Worm (Caenorhabditis elegans) whole organism, L2 larva: ENCODE data around the gene abu-13.
A peak's percentile ranks its signal among the peaks of the same experiment; 100 is the strongest.

Experiments
- C34F6.9 ChIP-seq: fragments of 150-350 bp; optimal IDR thresholded peaks from 2 replicates; lab custom pipeline; 2014; ENCODE audit warnings: missing biosample characterization, missing genetic modification characterization
- F13H6.1 ChIP-seq: sonication (generic microtip); optimal IDR thresholded peaks from 2 replicates; lab custom pipeline; 2016; ENCODE audit warnings: missing genetic modification characterization, missing compliant biosample characterization
- Y55F3AM.14 ChIP-seq: fragments of 200-800 bp; sonication (Bioruptor generic); optimal IDR thresholded peaks from 2 replicates; lab custom pipeline; 2018; ENCODE audit warnings: mild to moderate bottlenecking, missing genetic modification characterization, missing compliant biosample characterization
- ZK546.5 ChIP-seq: sonication (generic microtip); optimal IDR thresholded peaks from 2 replicates; lab custom pipeline; 2017; ENCODE audit warnings: missing biosample characterization, missing genetic modification characterization
- alr-1 ChIP-seq: fragments of 150-350 bp; optimal IDR thresholded peaks from 2 replicates; lab custom pipeline; 2014; ENCODE audit warnings: missing biosample characterization, missing genetic modification characterization
- ama-1 ChIP-seq: fragments of 150-350 bp; optimal IDR thresholded peaks from 2 replicates; lab custom pipeline; 2018; ENCODE audit warnings: inconsistent platforms
- blmp-1 ChIP-seq: sonication (generic microtip); optimal IDR thresholded peaks from 2 replicates; lab custom pipeline; 2017; ENCODE audit warnings: missing genetic modification characterization, mild to moderate bottlenecking, missing compliant biosample characterization, antibody characterized with exemption, moderate library complexity; ENCODE audit not compliant: insufficient read depth
- ceh-16 ChIP-seq: fragments of 150-350 bp; optimal IDR thresholded peaks from 2 replicates; lab custom pipeline; 2014; ENCODE audit warnings: missing biosample characterization, missing genetic modification characterization
- ceh-82 ChIP-seq: fragments of 150-350 bp; optimal IDR thresholded peaks from 2 replicates; lab custom pipeline; 2014; ENCODE audit warnings: missing biosample characterization, missing genetic modification characterization
- crh-2 ChIP-seq: sonication (generic microtip); optimal IDR thresholded peaks from 2 replicates; lab custom pipeline; 2017; ENCODE audit warnings: missing biosample characterization, missing genetic modification characterization
- dmd-4 ChIP-seq: sonication (generic microtip); optimal IDR thresholded peaks from 2 replicates; lab custom pipeline; 2017; ENCODE audit warnings: missing biosample characterization, missing genetic modification characterization
- egl-27 ChIP-seq: sonication (generic microtip); optimal IDR thresholded peaks from 3 replicates; lab custom pipeline; 2017; ENCODE audit warnings: missing biosample characterization, missing genetic modification reagents, missing genetic modification characterization
- elt-1 ChIP-seq: fragments of 150-350 bp; optimal IDR thresholded peaks from 2 replicates; lab custom pipeline; 2014; ENCODE audit warnings: missing biosample characterization, missing genetic modification characterization
- elt-3 ChIP-seq: sonication (generic microtip); optimal IDR thresholded peaks from 2 replicates; lab custom pipeline; 2017; ENCODE audit warnings: missing biosample characterization, missing genetic modification characterization
- fos-1 ChIP-seq: fragments of 150-350 bp; optimal IDR thresholded peaks from 2 replicates; lab custom pipeline; 2014; ENCODE audit warnings: missing biosample characterization, missing genetic modification characterization
- gmeb-1 ChIP-seq: fragments of 150-350 bp; optimal IDR thresholded peaks from 2 replicates; lab custom pipeline; 2014; ENCODE audit warnings: missing biosample characterization, missing genetic modification characterization
- lin-11 ChIP-seq: fragments of 150-350 bp; sonication (generic microtip); optimal IDR thresholded peaks from 2 replicates; lab custom pipeline; 2014; ENCODE audit warnings: missing biosample characterization, missing genetic modification characterization, inconsistent platforms, mixed read lengths
- lin-13 ChIP-seq: fragments of 150-350 bp; optimal IDR thresholded peaks from 2 replicates; lab custom pipeline; 2014; ENCODE audit warnings: missing biosample characterization, missing genetic modification reagents, missing genetic modification characterization
- lin-39 ChIP-seq: fragments of 150-350 bp; optimal IDR thresholded peaks from 2 replicates; lab custom pipeline; 2014; ENCODE audit warnings: missing biosample characterization, missing genetic modification reagents, missing genetic modification characterization
- lsy-2 ChIP-seq, 2 experiments: fragments of 150-350 bp in 1 of 2; sonication (generic microtip) in 1 of 2; optimal IDR thresholded peaks; 2 replicates each; lab custom pipeline; 2014 to 2017; ENCODE audit warnings: missing biosample characterization in 2 of 2, missing genetic modification characterization in 2 of 2
- mab-5 ChIP-seq: fragments of 150-350 bp; optimal IDR thresholded peaks from 2 replicates; lab custom pipeline; 2014; ENCODE audit warnings: missing biosample characterization, missing genetic modification characterization
- nhr-10 ChIP-seq: sonication (generic microtip); optimal IDR thresholded peaks from 2 replicates; lab custom pipeline; 2017; ENCODE audit warnings: missing biosample characterization, missing genetic modification characterization
- nhr-11 ChIP-seq: fragments of 150-350 bp; optimal IDR thresholded peaks from 2 replicates; lab custom pipeline; 2014; ENCODE audit warnings: missing biosample characterization, missing genetic modification characterization
- nhr-12 ChIP-seq: fragments of 150-350 bp; optimal IDR thresholded peaks from 2 replicates; lab custom pipeline; 2014; ENCODE audit warnings: missing biosample characterization, missing genetic modification characterization
- nhr-129 ChIP-seq: fragments of 150-350 bp; optimal IDR thresholded peaks from 2 replicates; lab custom pipeline; 2014; ENCODE audit warnings: missing biosample characterization, missing genetic modification characterization
- nhr-21 ChIP-seq: fragments of 150-350 bp; optimal IDR thresholded peaks from 2 replicates; lab custom pipeline; 2014; ENCODE audit warnings: missing biosample characterization, missing genetic modification characterization
- nhr-23 ChIP-seq: fragments of 150-350 bp; optimal IDR thresholded peaks from 2 replicates; lab custom pipeline; 2014; ENCODE audit warnings: missing biosample characterization, missing genetic modification reagents, missing genetic modification characterization
- nhr-237 ChIP-seq: fragments of 150-350 bp; optimal IDR thresholded peaks from 2 replicates; lab custom pipeline; 2014; ENCODE audit warnings: missing biosample characterization, missing genetic modification characterization
- nhr-6 ChIP-seq: fragments of 150-350 bp; optimal IDR thresholded peaks from 2 replicates; lab custom pipeline; 2014; ENCODE audit warnings: missing biosample characterization, missing genetic modification characterization
- peb-1 ChIP-seq: fragments of 150-350 bp; optimal IDR thresholded peaks from 2 replicates; lab custom pipeline; 2014; ENCODE audit warnings: missing biosample characterization, missing genetic modification characterization
- sem-4 ChIP-seq: fragments of 150-350 bp; optimal IDR thresholded peaks from 2 replicates; lab custom pipeline; 2014; ENCODE audit warnings: missing biosample characterization, missing genetic modification reagents, missing genetic modification characterization
- sma-3 ChIP-seq: sonication (generic microtip); optimal IDR thresholded peaks from 2 replicates; lab custom pipeline; 2016; ENCODE audit warnings: missing genetic modification reagents, missing genetic modification characterization, missing compliant biosample characterization
- sma-9 ChIP-seq, 2 experiments: fragments of 150-350 bp in 1 of 2; sonication (generic microtip) in 1 of 2; optimal IDR thresholded peaks; 2 replicates each; lab custom pipeline; 2014 to 2016; ENCODE audit warnings: missing genetic modification characterization in 2 of 2, mild to moderate bottlenecking in 1 of 2, missing biosample characterization in 1 of 2, missing compliant biosample characterization in 1 of 2, missing genetic modification reagents in 1 of 2, moderate library complexity in 1 of 2
- snpc-4 ChIP-seq: fragments of 150-350 bp; optimal IDR thresholded peaks from 2 replicates; lab custom pipeline; 2014; ENCODE audit warnings: missing biosample characterization, missing genetic modification characterization
- unc-55 ChIP-seq: fragments of 150-350 bp; sonication (generic microtip); optimal IDR thresholded peaks from 3 replicates; lab custom pipeline; 2014; ENCODE audit warnings: missing biosample characterization, missing genetic modification reagents, missing genetic modification characterization
- unc-62 ChIP-seq: fragments of 150-350 bp; optimal IDR thresholded peaks from 2 replicates; lab custom pipeline; 2014; ENCODE audit warnings: missing biosample characterization, missing genetic modification reagents, missing genetic modification characterization
- ztf-1 ChIP-seq: fragments of 200-800 bp; sonication (Bioruptor generic); conservative IDR thresholded peaks from 2 replicates; pipeline ENCODE4 v1.3.6; 2022; ENCODE audit warnings: missing genetic modification characterization, missing compliant biosample characterization
- ztf-11 ChIP-seq: sonication (generic microtip); optimal IDR thresholded peaks from 2 replicates; lab custom pipeline; 2017; ENCODE audit warnings: missing biosample characterization, missing genetic modification characterization
- ztf-4 ChIP-seq: fragments of 150-350 bp; optimal IDR thresholded peaks from 2 replicates; lab custom pipeline; 2014; ENCODE audit warnings: missing biosample characterization, missing genetic modification characterization

abu-13 gene

ce11 chrIII:6931896-6932295 lies 13.8 kb downstream of the abu-13 start, which contains the start of gene byn-1:
byn-1 (plus strand) TSS chrIII:6932001.
- TF ChIP-seq nhr-6 (no peak), nhr-12 (tag; lab: Kevin White, UChicago) (no peak), Y55F3AM.14 (no peak), unc-62 (GFP tag; lab: Kevin White, UChicago) (no peak), lin-11 (tag; lab: Kevin White, UChicago) (no peak), nhr-10 (no peak), alr-1 (tag; lab: Kevin White, UChicago) (no peak), nhr-21 (tag; lab: Kevin White, UChicago) (no peak), sma-3 (GFP tag; lab: Kevin White, UChicago) (no peak), elt-1 (tag; lab: Kevin White, UChicago) (no peak), snpc-4 (tag; lab: Kevin White, UChicago) (no peak), ceh-16 (tag; lab: Kevin White, UChicago) (no peak), gmeb-1 (tag; lab: Kevin White, UChicago) (no peak)

- TF ChIP-seq nhr-23 (tag; lab: Kevin White, UChicago) (no peak), unc-55 (GFP tag; lab: Kevin White, UChicago) (peak; percentile 70), nhr-21 (tag; lab: Kevin White, UChicago) (peak; percentile 0), nhr-129 (peak; percentile 52), ZK546.5 (tag; lab: Kevin White, UChicago) (no peak), ama-1 (lab: Kevin White, UChicago) (no peak), snpc-4 (tag; lab: Kevin White, UChicago) (no peak), fos-1 (tag; lab: Kevin White, UChicago) (peak; percentile 24), ztf-1 (GFP tag; lab: Robert Waterston, UW) (no peak), C34F6.9 (tag; lab: Kevin White, UChicago) (peak; percentile 72), sem-4 (tag; lab: Kevin White, UChicago) (peak; percentile 0), elt-3 (tag; lab: Kevin White, UChicago) (no peak), ztf-4 (tag; lab: Kevin White, UChicago) (no peak), nhr-10 (no peak), lin-39 (tag; lab: Kevin White, UChicago) (no peak), lin-13 (GFP tag; lab: Kevin White, UChicago) (peak; percentile 29), ztf-11 (no peak), crh-2 (peak; percentile 13), lsy-2 (tag; optimal IDR thresholded peaks at IDR 0.05; lab: Kevin White, UChicago) (peak; percentile 18 to 84), blmp-1 (tag; lab: Kevin White, UChicago) (no peak)
- TF ChIP-seq, all 48 proteins: peak for 9
These were observed 16.0 kb downstream of the abu-13 start, which contains the start of gene inf-1 for ce11 chrIII:6929558-6930167. inf-1 (plus strand) TSS chrIII:6930134.

ce11 chrIII:6928725-6929124 lies 17.0 kb downstream of the abu-13 start, which contains the start of gene flap-1:
flap-1 (minus strand) TSS chrIII:6928825.
- TF ChIP-seq unc-55 (GFP tag; lab: Kevin White, UChicago) (no peak), mab-5 (no peak), lin-11 (tag; lab: Kevin White, UChicago) (no peak), nhr-23 (tag; lab: Kevin White, UChicago) (no peak)

- TF ChIP-seq lsy-2 (tag; optimal IDR thresholded peaks at IDR 0.05; lab: Kevin White, UChicago) (peak in 1 of 2 experiments; percentile 2), nhr-129 (no peak)
- TF ChIP-seq, all 48 proteins: peak for 1
These were observed 30.9 kb downstream of the abu-13 start for ce11 chrIII:6914840-6915239.

ce11 chrIII:6912381-6912780 lies 33.3 kb downstream of the abu-13 start, which contains the start of gene pdf-1:
pdf-1 (minus strand) TSS chrIII:6912481.
- TF ChIP-seq peb-1 (tag; lab: Kevin White, UChicago) (no peak), F13H6.1 (tag; lab: Kevin White, UChicago) (no peak), dmd-4 (tag; lab: Kevin White, UChicago) (no peak), ceh-82 (tag; lab: Kevin White, UChicago) (no peak), egl-27 (tag; lab: Kevin White, UChicago) (no peak), nhr-11 (tag; lab: Kevin White, UChicago) (no peak), nhr-237 (tag; lab: Kevin White, UChicago) (no peak), sma-9 (GFP tag; optimal IDR thresholded peaks at IDR 0.05; lab: Kevin White, UChicago) (no peak), sma-9 (tag; optimal IDR thresholded peaks at IDR 0.05; lab: Kevin White, UChicago) (no peak), mab-5 (no peak), unc-62 (GFP tag; lab: Kevin White, UChicago) (no peak), Y55F3AM.14 (no peak), sma-3 (GFP tag; lab: Kevin White, UChicago) (no peak), elt-1 (tag; lab: Kevin White, UChicago) (no peak)
